Fruit fly (Drosophila melanogaster) whole organism, embryonic: ENCODE data around the gene CenB1A.

Source experiments
- Ada2b ChIP-seq: fragments of 200-800 bp; sonication (Bioruptor generic); IDR thresholded peaks from 2 replicates; pipeline ENCODE4 v1.3.6; 2022; ENCODE audit warnings: missing biosample characterization, missing genetic modification characterization
- BtbVII ChIP-seq: fragments of 200-800 bp; sonication (Bioruptor generic); optimal IDR thresholded peaks from 3 replicates; lab custom pipeline; 2017; ENCODE audit warnings: missing biosample characterization, mild to moderate bottlenecking, missing genetic modification characterization
- CG10565 ChIP-seq: fragments of 200-800 bp; sonication (Bioruptor generic); optimal IDR thresholded peaks from 3 replicates; lab custom pipeline; 2016; ENCODE audit warnings: missing biosample characterization, mild to moderate bottlenecking, missing genetic modification characterization
- CG1233 ChIP-seq: fragments of 200-800 bp; sonication (Bioruptor generic); optimal IDR thresholded peaks from 4 replicates; lab custom pipeline; 2018; ENCODE audit warnings: missing biosample characterization, mild to moderate bottlenecking, missing genetic modification characterization
- CG13424 ChIP-seq: fragments of 200-800 bp; sonication (Bioruptor generic); optimal IDR thresholded peaks from 2 replicates; lab custom pipeline; 2019; ENCODE audit warnings: missing biosample characterization, mild to moderate bottlenecking, missing genetic modification characterization, moderate library complexity
- CG14014 ChIP-seq: fragments of 200-800 bp; sonication (Bioruptor generic); IDR thresholded peaks from 2 replicates; pipeline ENCODE4 v1.3.6; 2022; ENCODE audit warnings: missing biosample characterization, missing genetic modification characterization
- CG18764 ChIP-seq: fragments of 200-800 bp; sonication (Bioruptor generic); optimal IDR thresholded peaks from 3 replicates; lab custom pipeline; 2016; ENCODE audit warnings: missing biosample characterization, missing genetic modification characterization
- CG2120 ChIP-seq: fragments of 200-800 bp; sonication (Bioruptor generic); optimal IDR thresholded peaks from 3 replicates; lab custom pipeline; 2016; ENCODE audit warnings: missing biosample characterization, missing genetic modification characterization
- CG2678 ChIP-seq: fragments of 200-800 bp; sonication (Bioruptor generic); optimal IDR thresholded peaks from 3 replicates; lab custom pipeline; 2019; ENCODE audit warnings: missing biosample characterization, mild to moderate bottlenecking, missing genetic modification characterization, moderate library complexity
- CG31441 ChIP-seq: fragments of 200-800 bp; sonication (Bioruptor generic); IDR thresholded peaks from 2 replicates; pipeline ENCODE4 v1.3.6; 2022; ENCODE audit warnings: missing biosample characterization, missing genetic modification characterization
- CG33557 ChIP-seq: fragments of 200-800 bp; sonication (Bioruptor generic); optimal IDR thresholded peaks from 2 replicates; lab custom pipeline; 2019; ENCODE audit warnings: missing biosample characterization, mild to moderate bottlenecking, missing genetic modification characterization, moderate library complexity
- CG5953 ChIP-seq: fragments of 200-800 bp; sonication (Bioruptor generic); IDR thresholded peaks from 2 replicates; pipeline ENCODE4 v1.3.6; 2022; ENCODE audit warnings: missing biosample characterization, missing genetic modification characterization
- CG6765 ChIP-seq: fragments of 200-800 bp; sonication (Bioruptor generic); optimal IDR thresholded peaks from 3 replicates; lab custom pipeline; 2017; ENCODE audit warnings: missing biosample characterization, mild to moderate bottlenecking, missing genetic modification characterization
- Dp ChIP-seq: fragments of 200-800 bp; sonication (Bioruptor generic); optimal IDR thresholded peaks from 2 replicates; lab custom pipeline; 2018; ENCODE audit warnings: missing biosample characterization, mild to moderate bottlenecking, missing genetic modification characterization, moderate library complexity
- Ets65A ChIP-seq: fragments of 200-800 bp; sonication (Bioruptor generic); peaks from one replicate; lab custom pipeline; 2016; ENCODE audit warnings: missing biosample characterization, missing genetic modification characterization
- Gug ChIP-seq: fragments of 200-800 bp; sonication (Bioruptor generic); IDR thresholded peaks from 4 replicates; pipeline ENCODE4 v1.3.6; 2022; ENCODE audit warnings: missing biosample characterization, missing genetic modification characterization
- Hr39 ChIP-seq: fragments of >200 bp; optimal IDR thresholded peaks from 2 replicates; lab custom pipeline; 2017
- MESR4 ChIP-seq: fragments of 200-800 bp; sonication (Bioruptor generic); optimal IDR thresholded peaks from 2 replicates; lab custom pipeline; 2018; ENCODE audit warnings: missing biosample characterization, mild to moderate bottlenecking, missing genetic modification characterization, moderate library complexity
- Neu2 ChIP-seq: fragments of 200-800 bp; sonication (Bioruptor generic); optimal IDR thresholded peaks from 3 replicates; lab custom pipeline; 2016; ENCODE audit warnings: missing biosample characterization, missing genetic modification characterization, borderline replicate concordance
- Opbp ChIP-seq: fragments of 200-800 bp; sonication (Bioruptor generic); IDR thresholded peaks from 3 replicates; pipeline ENCODE4 v1.3.6; 2022; ENCODE audit warnings: missing biosample characterization, missing genetic modification characterization; ENCODE audit not compliant: partially characterized antibody
- Poxn ChIP-seq: fragments of 200-800 bp; sonication (Bioruptor generic); IDR thresholded peaks from 2 replicates; pipeline ENCODE4 v1.3.6; 2022; ENCODE audit warnings: missing biosample characterization, missing genetic modification characterization
- Ptx1 ChIP-seq: fragments of 200-800 bp; sonication (Bioruptor generic); IDR thresholded peaks from 2 replicates; pipeline ENCODE4 v1.3.6; 2022; ENCODE audit warnings: missing biosample characterization, missing genetic modification characterization
- Taf1 ChIP-seq: fragments of 200-800 bp; sonication (Bioruptor generic); IDR thresholded peaks from 2 replicates; pipeline ENCODE4 v1.3.6; 2022; ENCODE audit warnings: missing biosample characterization, missing genetic modification characterization
- Xbp1 ChIP-seq: fragments of 200-800 bp; sonication (Bioruptor generic); optimal IDR thresholded peaks from 3 replicates; lab custom pipeline; 2016; ENCODE audit warnings: missing biosample characterization, mild to moderate bottlenecking, missing genetic modification characterization
- ac ChIP-seq: fragments of 200-800 bp; sonication (Bioruptor generic); optimal IDR thresholded peaks from 3 replicates; lab custom pipeline; 2017; ENCODE audit warnings: missing biosample characterization, mild to moderate bottlenecking, missing genetic modification characterization
- ara ChIP-seq: fragments of 200-800 bp; sonication (Bioruptor generic); IDR thresholded peaks from 2 replicates; pipeline ENCODE4 v1.3.6; 2022; ENCODE audit warnings: missing biosample characterization, missing genetic modification characterization
- ase ChIP-seq: fragments of 200-800 bp; sonication (Bioruptor generic); IDR thresholded peaks from 3 replicates; pipeline ENCODE4 v1.3.6; 2022; ENCODE audit warnings: missing biosample characterization, missing genetic modification characterization
- bab2 ChIP-seq: fragments of 200-800 bp; sonication (Bioruptor generic); optimal IDR thresholded peaks from 2 replicates; lab custom pipeline; 2016; ENCODE audit warnings: missing biosample characterization, missing genetic modification characterization
- cad ChIP-seq: fragments of >200 bp; optimal IDR thresholded peaks from 2 replicates; lab custom pipeline; 2017; ENCODE audit warnings: missing biosample characterization, missing genetic modification characterization
- caup ChIP-seq: fragments of 200-800 bp; sonication (Bioruptor generic); optimal IDR thresholded peaks from 3 replicates; lab custom pipeline; 2017; ENCODE audit warnings: missing biosample characterization, mild to moderate bottlenecking, missing genetic modification characterization, moderate library complexity; ENCODE audit not compliant: severe bottlenecking
- dati ChIP-seq: fragments of 200-800 bp; sonication (Bioruptor generic); IDR thresholded peaks from 2 replicates; pipeline ENCODE4 v1.3.6; 2022; ENCODE audit warnings: missing biosample characterization, missing genetic modification characterization
- dysf ChIP-seq: fragments of 200-800 bp; sonication (Bioruptor generic); IDR thresholded peaks from 3 replicates; pipeline ENCODE4 v1.3.6; 2022; ENCODE audit warnings: missing biosample characterization, missing genetic modification characterization
- inv ChIP-seq: fragments of 200-800 bp; sonication (Bioruptor generic); IDR thresholded peaks from 2 replicates; pipeline ENCODE4 v1.3.6; 2022; ENCODE audit warnings: missing biosample characterization, missing genetic modification characterization; ENCODE audit not compliant: partially characterized antibody
- prd ChIP-seq, 3 experiments: fragments of >200 bp in 2 of 3; fragments of 200-800 bp in 1 of 3; sonication (Bioruptor generic) in 1 of 3; optimal IDR thresholded peaks in 2 of 3; IDR thresholded peaks in 1 of 3; 2 replicates in 2 of 3; 3 replicates in 1 of 3; pipeline versions ENCODE4 v1.3.6 to Lab custom; 2017 to 2022; ENCODE audit warnings: missing biosample characterization in 1 of 3, missing genetic modification characterization in 1 of 3
- psq ChIP-seq: fragments of 200-800 bp; sonication (Bioruptor generic); optimal IDR thresholded peaks from 2 replicates; lab custom pipeline; 2017; ENCODE audit warnings: missing biosample characterization, missing genetic modification characterization
- row ChIP-seq: fragments of 200-800 bp; sonication (Bioruptor generic); IDR thresholded peaks from 3 replicates; pipeline ENCODE4 v1.3.6; 2022; ENCODE audit warnings: missing biosample characterization, missing genetic modification characterization
- sens ChIP-seq: fragments of 200-800 bp; sonication (Bioruptor generic); peaks from one replicate; lab custom pipeline; 2016; ENCODE audit warnings: missing biosample characterization, missing genetic modification characterization
- sima ChIP-seq: fragments of 200-800 bp; sonication (Bioruptor generic); optimal IDR thresholded peaks from 2 replicates; lab custom pipeline; 2016; ENCODE audit warnings: missing biosample characterization, missing genetic modification characterization
- sr ChIP-seq: fragments of 200-800 bp; sonication (Bioruptor generic); IDR thresholded peaks from 3 replicates; pipeline ENCODE4 v1.3.6; 2022; ENCODE audit warnings: missing biosample characterization, missing genetic modification characterization
- stc ChIP-seq: fragments of 200-800 bp; sonication (Bioruptor generic); IDR thresholded peaks from 2 replicates; pipeline ENCODE4 v1.3.6; 2022; ENCODE audit warnings: missing biosample characterization, missing genetic modification characterization
- tll ChIP-seq, 2 experiments: fragments of 200-800 bp in 1 of 2; fragments of >200 bp in 1 of 2; sonication (Bioruptor generic) in 1 of 2; optimal IDR thresholded peaks; 2 replicates each; lab custom pipeline; 2017 to 2019; ENCODE audit warnings: missing biosample characterization in 2 of 2, missing genetic modification characterization in 2 of 2, mild to moderate bottlenecking in 1 of 2, moderate library complexity in 1 of 2
- wek ChIP-seq: fragments of 200-800 bp; sonication (Bioruptor generic); optimal IDR thresholded peaks from 3 replicates; lab custom pipeline; 2018; ENCODE audit warnings: missing biosample characterization, mild to moderate bottlenecking, missing genetic modification characterization, moderate library complexity
- zen ChIP-seq: fragments of 200-800 bp; sonication (Bioruptor generic); optimal IDR thresholded peaks from 3 replicates; lab custom pipeline; 2018; ENCODE audit warnings: missing biosample characterization, mild to moderate bottlenecking, missing genetic modification characterization, moderate library complexity

The CenB1A gene

dm6 chr3R:23134690-23135089 lies 16.5 kb downstream of the CenB1A start (continued):
- TF ChIP-seq CG6765 (GFP tag; lab: Kevin White, UChicago) (no peak), CG31441 (GFP tag; lab: Robert Waterston, UW) (0 out of 2 replicates have a peak, but pooled peaks have one; percentile 13), CG2120 (GFP tag; lab: Kevin White, UChicago) (no peak), prd (optimal IDR thresholded peaks at IDR 0.05; lab: Kevin White, UChicago) (no peak), prd (GFP tag; IDR thresholded peaks at IDR 0.05; lab: Robert Waterston, UW) (peak; percentile 21; the same call in 1 of the 3 replicates), Opbp (GFP tag; lab: Robert Waterston, UW) (no peak), sens (GFP tag; lab: Kevin White, UChicago) (peak; percentile 65), wek (GFP tag; lab: Kevin White, UChicago) (no peak), ac (GFP tag; lab: Kevin White, UChicago) (peak; percentile 26), MESR4 (GFP tag; lab: Kevin White, UChicago) (no peak), Neu2 (GFP tag; lab: Kevin White, UChicago) (no peak), CG13424 (tag; lab: Kevin White, UChicago) (no peak), CG10565 (GFP tag; lab: Kevin White, UChicago) (no peak), ase (GFP tag; lab: Robert Waterston, UW) (0 out of 3 replicates have a peak, but pooled peaks have one; percentile 14), row (no peak)

dm6 chr3R:23138439-23138838 lies 20.2 kb downstream of the CenB1A start:
- TF ChIP-seq CG5953 (GFP tag; lab: Robert Waterston, UW) (no peak), CG18764 (GFP tag; lab: Kevin White, UChicago) (no peak), Ptx1 (GFP tag; lab: Robert Waterston, UW) (no peak), dysf (GFP tag; lab: Robert Waterston, UW) (no peak), Dp (no peak), prd (optimal IDR thresholded peaks at IDR 0.05; lab: Kevin White, UChicago) (no peak), prd (GFP tag; IDR thresholded peaks at IDR 0.05; lab: Robert Waterston, UW) (peak; percentile 29; the same call in 1 of the 3 replicates), ara (GFP tag; lab: Robert Waterston, UW) (no peak), caup (GFP tag; lab: Kevin White, UChicago) (no peak), Hr39 (lab: Kevin White, UChicago) (no peak), stc (no peak), tll (GFP tag; optimal IDR thresholded peaks at IDR 0.05; lab: Kevin White, UChicago) (peak in 1 of 2 experiments; percentile 86), Ets65A (GFP tag; lab: Kevin White, UChicago) (peak; percentile 28), CG1233 (GFP tag; lab: Kevin White, UChicago) (no peak), CG2678 (no peak), inv (GFP tag; lab: Robert Waterston, UW) (no peak), CG14014 (GFP tag; lab: Robert Waterston, UW) (no peak), Gug (GFP tag; lab: Robert Waterston, UW) (no peak), Ada2b (GFP tag; lab: Robert Waterston, UW) (no peak), bab2 (GFP tag; lab: Kevin White, UChicago) (no peak), Poxn (GFP tag; lab: Robert Waterston, UW) (no peak), dati (GFP tag; lab: Robert Waterston, UW) (no peak), Taf1 (GFP tag; lab: Robert Waterston, UW) (no peak), zen (tag; lab: Kevin White, UChicago) (peak; percentile 45), cad (GFP tag; lab: Kevin White, UChicago) (peak; percentile 73), psq (GFP tag; lab: Kevin White, UChicago) (no peak), CG33557 (GFP tag; lab: Kevin White, UChicago) (no peak), BtbVII (GFP tag; lab: Kevin White, UChicago) (no peak), Xbp1 (GFP tag; lab: Kevin White, UChicago) (no peak), sima (GFP tag; lab: Kevin White, UChicago) (no peak), sr (GFP tag; lab: Robert Waterston, UW) (no peak)
